Worm (Caenorhabditis elegans) whole organism, L1 larva: ENCODE data around the gene ral-1.

ENCODE experiments used
- Y116A8C.19 ChIP-seq: sonication (generic microtip); optimal IDR thresholded peaks from 2 replicates; lab custom pipeline; 2016; ENCODE audit warnings: missing compliant biosample characterization, missing genetic modification characterization, borderline replicate concordance
- aha-1 ChIP-seq: fragments of 150-350 bp; optimal IDR thresholded peaks from 2 replicates; lab custom pipeline; 2014; ENCODE audit warnings: missing biosample characterization, missing genetic modification characterization
- aly-2 ChIP-seq: fragments of 150-350 bp; optimal IDR thresholded peaks from 2 replicates; lab custom pipeline; 2014; ENCODE audit warnings: missing biosample characterization, missing genetic modification characterization
- blmp-1 ChIP-seq: fragments of 150-350 bp; optimal IDR thresholded peaks from 2 replicates; lab custom pipeline; 2014; ENCODE audit warnings: missing biosample characterization, missing genetic modification characterization
- ceh-8 ChIP-seq: fragments of 200-800 bp; sonication (Bioruptor generic); optimal IDR thresholded peaks from 2 replicates; lab custom pipeline; 2018; ENCODE audit warnings: mild to moderate bottlenecking, missing genetic modification characterization, moderate library complexity, missing compliant biosample characterization
- ceh-82 ChIP-seq, 3 experiments: fragments of 150-350 bp in 1 of 3; sonication (generic microtip) in 2 of 3; optimal IDR thresholded peaks; 2 replicates each; lab custom pipeline; 2014 to 2017; ENCODE audit warnings: missing biosample characterization in 3 of 3, missing genetic modification characterization in 3 of 3
- ceh-90 ChIP-seq: sonication (generic microtip); optimal IDR thresholded peaks from 2 replicates; lab custom pipeline; 2016; ENCODE audit warnings: missing genetic modification characterization, missing compliant biosample characterization
- dpl-1 ChIP-seq, 3 experiments: fragments of 150-350 bp in 2 of 3; sonication (generic microtip) in 1 of 3; optimal IDR thresholded peaks; 2 replicates each; lab custom pipeline; 2014 to 2017; ENCODE audit warnings: missing biosample characterization in 3 of 3, missing genetic modification characterization in 3 of 3, missing genetic modification reagents in 3 of 3
- dsc-1 ChIP-seq: sonication (generic microtip); optimal IDR thresholded peaks from 2 replicates; lab custom pipeline; 2016; ENCODE audit warnings: mild to moderate bottlenecking, missing genetic modification characterization, missing compliant biosample characterization
- efl-1 ChIP-seq, 4 experiments: fragments of 150-350 bp; optimal IDR thresholded peaks in 3 of 4; peaks in 1 of 4; 1 replicate in 1 of 4; 2 replicates in 3 of 4; lab custom pipeline; 2014; ENCODE audit warnings: missing biosample characterization in 2 of 4, missing genetic modification characterization in 2 of 4, missing genetic modification reagents in 2 of 4
- efl-3 ChIP-seq: fragments of 200-800 bp; sonication (Bioruptor generic); optimal IDR thresholded peaks from 2 replicates; lab custom pipeline; 2018; ENCODE audit warnings: mild to moderate bottlenecking, missing genetic modification characterization, missing compliant biosample characterization
- egl-13 ChIP-seq: sonication (generic microtip); optimal IDR thresholded peaks from 2 replicates; lab custom pipeline; 2016; ENCODE audit warnings: missing genotype, missing genetic modification reagents, missing genetic modification characterization, missing compliant biosample characterization
- fos-1 ChIP-seq: fragments of 150-350 bp; optimal IDR thresholded peaks from 2 replicates; lab custom pipeline; 2014; ENCODE audit warnings: missing biosample characterization, missing genetic modification characterization
- hlh-17 ChIP-seq: fragments of 200-800 bp; sonication (Bioruptor generic); optimal IDR thresholded peaks from 2 replicates; lab custom pipeline; 2018; ENCODE audit warnings: missing genetic modification characterization, mild to moderate bottlenecking, missing compliant biosample characterization, moderate library complexity, borderline replicate concordance
- hlh-4 ChIP-seq: sonication (generic microtip); optimal IDR thresholded peaks from 2 replicates; lab custom pipeline; 2016; ENCODE audit warnings: mild to moderate bottlenecking, missing genetic modification characterization, missing compliant biosample characterization
- hpl-2 ChIP-seq: fragments of 150-350 bp; optimal IDR thresholded peaks from 2 replicates; lab custom pipeline; 2014; ENCODE audit warnings: missing biosample characterization, missing genetic modification reagents, missing genetic modification characterization
- irx-1 ChIP-seq: sonication (generic microtip); optimal IDR thresholded peaks from 2 replicates; lab custom pipeline; 2016; ENCODE audit warnings: missing genetic modification characterization, missing compliant biosample characterization
- jun-1 ChIP-seq: fragments of 150-350 bp; optimal IDR thresholded peaks from 2 replicates; lab custom pipeline; 2014; ENCODE audit warnings: missing biosample characterization, missing genetic modification reagents, missing genetic modification characterization
- lin-14 ChIP-seq: fragments of 200-800 bp; sonication (Bioruptor generic); optimal IDR thresholded peaks from 2 replicates; lab custom pipeline; 2018; ENCODE audit warnings: mild to moderate bottlenecking, missing genetic modification characterization, moderate library complexity, missing compliant biosample characterization
- lin-15B ChIP-seq: fragments of 150-350 bp; sonication (generic microtip); optimal IDR thresholded peaks from 3 replicates; lab custom pipeline; 2014; ENCODE audit warnings: missing biosample characterization, missing genetic modification characterization
- lin-35 ChIP-seq, 2 experiments: fragments of 150-350 bp; optimal IDR thresholded peaks; 2 replicates each; lab custom pipeline; 2014; ENCODE audit warnings: missing biosample characterization in 2 of 2, missing genetic modification characterization in 2 of 2, missing genetic modification reagents in 2 of 2
- lsy-2 ChIP-seq, 2 experiments: fragments of 150-350 bp; optimal IDR thresholded peaks; 2 replicates each; lab custom pipeline; 2014; ENCODE audit warnings: missing biosample characterization in 2 of 2, missing genetic modification characterization in 2 of 2
- mdl-1 ChIP-seq, 2 experiments: fragments of 150-350 bp; optimal IDR thresholded peaks; 2 replicates each; lab custom pipeline; 2014 to 2017; ENCODE audit warnings: missing biosample characterization in 2 of 2, missing genetic modification characterization in 2 of 2, inconsistent platforms in 1 of 2
- mep-1 ChIP-seq: fragments of 150-350 bp; optimal IDR thresholded peaks from 2 replicates; lab custom pipeline; 2014; ENCODE audit warnings: missing biosample characterization, missing genetic modification characterization
- nhr-11 ChIP-seq: fragments of 150-350 bp; optimal IDR thresholded peaks from 2 replicates; lab custom pipeline; 2014; ENCODE audit warnings: missing biosample characterization, missing genetic modification characterization
- nhr-12 ChIP-seq: sonication (generic microtip); optimal IDR thresholded peaks from 2 replicates; lab custom pipeline; 2017; ENCODE audit warnings: missing biosample characterization, missing genetic modification characterization
- nhr-77 ChIP-seq: fragments of 150-350 bp; optimal IDR thresholded peaks from 2 replicates; lab custom pipeline; 2014; ENCODE audit warnings: missing biosample characterization, missing genetic modification characterization
- nhr-85 ChIP-seq: sonication (generic microtip); peaks from one replicate; lab custom pipeline; 2016; ENCODE audit warnings: missing genetic modification characterization, inconsistent platforms, missing compliant biosample characterization
- nhr-90 ChIP-seq: sonication (generic microtip); optimal IDR thresholded peaks from 2 replicates; lab custom pipeline; 2016; ENCODE audit warnings: mild to moderate bottlenecking, missing genetic modification characterization, missing compliant biosample characterization; ENCODE audit not compliant: poor library complexity
- pax-3 ChIP-seq: fragments of 200-800 bp; sonication (Bioruptor generic); optimal IDR thresholded peaks from 2 replicates; lab custom pipeline; 2018; ENCODE audit warnings: mild to moderate bottlenecking, missing genetic modification characterization, moderate library complexity, missing compliant biosample characterization
- pqm-1 ChIP-seq: sonication (generic microtip); optimal IDR thresholded peaks from 3 replicates; lab custom pipeline; 2017; ENCODE audit warnings: missing biosample characterization, missing genetic modification characterization
- rnt-1 ChIP-seq: sonication (generic microtip); optimal IDR thresholded peaks from 2 replicates; lab custom pipeline; 2016; ENCODE audit warnings: mild to moderate bottlenecking, missing genetic modification characterization, moderate library complexity, missing compliant biosample characterization
- skn-1 ChIP-seq: fragments of 150-350 bp; optimal IDR thresholded peaks from 2 replicates; lab custom pipeline; 2014; ENCODE audit warnings: missing biosample characterization, missing genetic modification characterization
- snpc-4 ChIP-seq: fragments of 150-350 bp; optimal IDR thresholded peaks from 2 replicates; lab custom pipeline; 2014; ENCODE audit warnings: missing biosample characterization, missing genetic modification characterization
- snu-23 ChIP-seq: sonication (generic microtip); optimal IDR thresholded peaks from 2 replicates; lab custom pipeline; 2016; ENCODE audit warnings: missing genetic modification characterization, missing compliant biosample characterization
- sup-37 ChIP-seq: fragments of 200-800 bp; sonication (Bioruptor generic); optimal IDR thresholded peaks from 2 replicates; lab custom pipeline; 2018; ENCODE audit warnings: mild to moderate bottlenecking, missing genetic modification characterization, missing compliant biosample characterization
- swsn-7 ChIP-seq: sonication (generic microtip); optimal IDR thresholded peaks from 2 replicates; lab custom pipeline; 2016; ENCODE audit warnings: missing genetic modification characterization, missing compliant biosample characterization
- tbx-2 ChIP-seq: sonication (generic microtip); optimal IDR thresholded peaks from 2 replicates; lab custom pipeline; 2016; ENCODE audit warnings: missing genetic modification characterization, missing compliant biosample characterization
- tlp-1 ChIP-seq: fragments of 150-350 bp; optimal IDR thresholded peaks from 2 replicates; lab custom pipeline; 2014; ENCODE audit warnings: missing biosample characterization, missing genetic modification characterization
- unc-62 ChIP-seq: fragments of 150-350 bp; optimal IDR thresholded peaks from 2 replicates; lab custom pipeline; 2014; ENCODE audit warnings: missing biosample characterization, missing genetic modification reagents, missing genetic modification characterization
- unc-86 ChIP-seq: sonication (generic microtip); optimal IDR thresholded peaks from 2 replicates; lab custom pipeline; 2016; ENCODE audit warnings: missing genetic modification characterization, missing compliant biosample characterization
- unc-98 ChIP-seq: fragments of 200-800 bp; sonication (Bioruptor generic); IDR thresholded peaks from 2 replicates; pipeline ENCODE4 v1.3.6; 2022; ENCODE audit warnings: missing genetic modification characterization, missing compliant biosample characterization
- xbp-1 ChIP-seq: sonication (generic microtip); optimal IDR thresholded peaks from 2 replicates; lab custom pipeline; 2016; ENCODE audit warnings: missing genetic modification characterization, missing compliant biosample characterization
- zag-1 ChIP-seq: fragments of 150-350 bp; optimal IDR thresholded peaks from 2 replicates; lab custom pipeline; 2014; ENCODE audit warnings: missing biosample characterization, missing genetic modification characterization
- zip-4 ChIP-seq: fragments of 200-800 bp; sonication (Bioruptor generic); optimal IDR thresholded peaks from 2 replicates; lab custom pipeline; 2018; ENCODE audit warnings: mild to moderate bottlenecking, missing genetic modification characterization, moderate library complexity, missing compliant biosample characterization

Gene ral-1

ce11 chrIII:3294283-3294793 lies 16.8 kb upstream of the ral-1 start, which contains the start of the genes Y53G8AR.8 and Y53G8AR.6 (continued):
- TF ChIP-seq lin-14 (GFP tag; lab: Kevin White, UChicago) (no peak), pax-3 (no peak), nhr-12 (no peak), tbx-2 (tag; lab: Kevin White, UChicago) (peak; percentile 18), hlh-17 (GFP tag; lab: Kevin White, UChicago) (no peak), sup-37 (no peak), efl-1 (optimal IDR thresholded peaks at IDR 0.05; lab: Kevin White, UChicago) (peak; percentile 39 to 51), efl-1 (GFP tag; optimal IDR thresholded peaks at IDR 0.05 in 1 of 2; lab: Kevin White, UChicago) (peak; percentile 59 to 94), irx-1 (no peak), dpl-1 (GFP tag; optimal IDR thresholded peaks at IDR 0.05; lab: Kevin White, UChicago) (peak in 2 of 3 experiments; percentile 30 to 56), nhr-77 (no peak), zip-4 (GFP tag; lab: Kevin White, UChicago) (no peak), lsy-2 (tag; optimal IDR thresholded peaks at IDR 0.05; lab: Kevin White, UChicago) (peak; percentile 53 to 62), nhr-85 (tag; lab: Kevin White, UChicago) (no peak), unc-62 (GFP tag; lab: Kevin White, UChicago) (no peak), fos-1 (tag; lab: Kevin White, UChicago) (no peak), dsc-1 (tag; lab: Kevin White, UChicago) (no peak), snu-23 (GFP tag; lab: Kevin White, UChicago) (peak; percentile 39), unc-98 (GFP tag; lab: Robert Waterston, UW) (no peak), skn-1 (tag; lab: Kevin White, UChicago) (peak; percentile 1), ceh-8 (GFP tag; lab: Kevin White, UChicago) (no peak), blmp-1 (tag; lab: Kevin White, UChicago) (peak; percentile 25), nhr-90 (tag; lab: Kevin White, UChicago) (no peak), lin-35 (GFP tag; optimal IDR thresholded peaks at IDR 0.05; lab: Kevin White, UChicago) (peak; percentile 38 to 45), xbp-1 (tag; lab: Kevin White, UChicago) (peak; percentile 1), swsn-7 (tag; lab: Kevin White, UChicago) (no peak)
- TF ChIP-seq, all 84 proteins: peak for 13

ce11 chrIII:3297151-3297550 lies 14.0 kb upstream of the ral-1 start, which contains the start of gene Y53G8AR.5:
TSS of gene Y53G8AR.5 (plus strand) at chrIII:3297451.
- TF ChIP-seq snpc-4: no peak
- TF ChIP-seq nhr-12: no peak
- TF ChIP-seq lin-14 (GFP tag; lab: Kevin White, UChicago): no peak
- peak; percentile 49 for TF ChIP-seq nhr-85 (tag; lab: Kevin White, UChicago)
- no peak for TF ChIP-seq aha-1 (tag; lab: Kevin White, UChicago)
- no peak for TF ChIP-seq tbx-2 (tag; lab: Kevin White, UChicago)

ce11 chrIII:3304554-3304953 lies 6.6 kb upstream of the ral-1 start:
- TF ChIP-seq hpl-2 (GFP tag; lab: Kevin White, UChicago) (no peak), hlh-4 (no peak), zag-1 (tag; lab: Kevin White, UChicago) (no peak), pqm-1 (tag; lab: Kevin White, UChicago) (no peak), swsn-7 (tag; lab: Kevin White, UChicago) (no peak), xbp-1 (tag; lab: Kevin White, UChicago) (no peak), ceh-90 (tag; lab: Kevin White, UChicago) (no peak), irx-1 (no peak), aly-2 (no peak), mdl-1 (tag; optimal IDR thresholded peaks at IDR 0.05; lab: Kevin White, UChicago) (peak in 1 of 2 experiments; percentile 3), nhr-11 (tag; lab: Kevin White, UChicago) (no peak), ceh-82 (tag; optimal IDR thresholded peaks at IDR 0.05; lab: Kevin White, UChicago) (peak in 1 of 3 experiments; percentile 42), lsy-2 (tag; optimal IDR thresholded peaks at IDR 0.05; lab: Kevin White, UChicago) (peak in 1 of 2 experiments; percentile 19), tlp-1 (tag; lab: Kevin White, UChicago) (no peak), snpc-4 (no peak), nhr-90 (tag; lab: Kevin White, UChicago) (no peak), lin-35 (GFP tag; optimal IDR thresholded peaks at IDR 0.05; lab: Kevin White, UChicago) (no peak), efl-1 (optimal IDR thresholded peaks at IDR 0.05; lab: Kevin White, UChicago) (peak; percentile 5 to 12), efl-1 (GFP tag; optimal IDR thresholded peaks at IDR 0.05 in 1 of 2; lab: Kevin White, UChicago) (peak in 1 of 2 experiments; percentile 66), mep-1 (tag; lab: Kevin White, UChicago) (peak; percentile 3), unc-62 (GFP tag; lab: Kevin White, UChicago) (no peak), lin-14 (GFP tag; lab: Kevin White, UChicago) (peak; percentile 70), lin-15B (tag; lab: Kevin White, UChicago) (no peak), nhr-77 (no peak), unc-86 (tag; lab: Kevin White, UChicago) (peak; percentile 37), egl-13 (tag; lab: Kevin White, UChicago) (no peak), skn-1 (tag; lab: Kevin White, UChicago) (no peak), jun-1 (tag; lab: Kevin White, UChicago) (no peak), fos-1 (tag; lab: Kevin White, UChicago) (no peak), rnt-1 (no peak), blmp-1 (tag; lab: Kevin White, UChicago) (no peak), Y116A8C.19 (tag; lab: Kevin White, UChicago) (no peak), efl-3 (GFP tag; lab: Kevin White, UChicago) (no peak)
